Fruit fly (Drosophila melanogaster) whole organism, embryonic: ENCODE results near the gene CG31823.

Experiments
- Asciz ChIP-seq: fragments of 200-800 bp; sonication (Bioruptor generic); optimal IDR thresholded peaks from 2 replicates; lab custom pipeline; 2017; ENCODE audit warnings: missing biosample characterization, mild to moderate bottlenecking, missing genetic modification characterization, missing genetic modification reagents
- Atf-2 ChIP-seq: fragments of 200-800 bp; sonication (Bioruptor generic); optimal IDR thresholded peaks from 2 replicates; lab custom pipeline; 2016; ENCODE audit warnings: missing biosample characterization, missing genetic modification characterization
- Awh ChIP-seq: fragments of 200-800 bp; sonication (Bioruptor generic); IDR thresholded peaks from 2 replicates; pipeline ENCODE4, ENCODE4 v1.3.6; 2022; ENCODE audit warnings: missing biosample characterization, missing genetic modification characterization
- Bdp1 ChIP-seq: fragments of 200-800 bp; sonication (Bioruptor generic); optimal IDR thresholded peaks from 3 replicates; lab custom pipeline; 2016; ENCODE audit warnings: missing biosample characterization, missing genetic modification characterization
- CG11085 ChIP-seq: fragments of 200-800 bp; sonication (Bioruptor generic); IDR thresholded peaks from 2 replicates; pipeline ENCODE4 v1.3.6; 2022; ENCODE audit warnings: missing biosample characterization, missing genetic modification characterization
- CG11247 ChIP-seq: fragments of 200-800 bp; sonication (Bioruptor generic); IDR thresholded peaks from 2 replicates; pipeline ENCODE4 v1.3.6; 2022; ENCODE audit warnings: missing biosample characterization, missing genetic modification characterization
- CG12219 ChIP-seq: fragments of 200-800 bp; sonication (Bioruptor generic); optimal IDR thresholded peaks from 3 replicates; lab custom pipeline; 2018; ENCODE audit warnings: missing biosample characterization, mild to moderate bottlenecking, missing genetic modification characterization
- CG1233 ChIP-seq: fragments of 200-800 bp; sonication (Bioruptor generic); optimal IDR thresholded peaks from 4 replicates; lab custom pipeline; 2018; ENCODE audit warnings: missing biosample characterization, mild to moderate bottlenecking, missing genetic modification characterization
- CG12744 ChIP-seq: fragments of 200-800 bp; sonication (Bioruptor generic); optimal IDR thresholded peaks from 2 replicates; lab custom pipeline; 2016; ENCODE audit warnings: missing biosample characterization, missing genetic modification characterization
- CG13624 ChIP-seq: fragments of 200-800 bp; sonication (Bioruptor generic); optimal IDR thresholded peaks from 2 replicates; lab custom pipeline; 2016; ENCODE audit warnings: missing biosample characterization, missing genetic modification characterization
- CG15011 ChIP-seq: fragments of 200-800 bp; sonication (Bioruptor generic); optimal IDR thresholded peaks from 3 replicates; lab custom pipeline; 2018; ENCODE audit warnings: missing biosample characterization, mild to moderate bottlenecking, missing genetic modification characterization
- CG16779 ChIP-seq: fragments of 200-800 bp; sonication (Bioruptor generic); IDR thresholded peaks from 2 replicates; pipeline ENCODE4 v1.3.6; 2022; ENCODE audit warnings: missing biosample characterization, missing genetic modification characterization
- CG2199 ChIP-seq: fragments of 200-800 bp; sonication (Bioruptor generic); IDR thresholded peaks from 3 replicates; pipeline ENCODE4 v1.3.6; 2022; ENCODE audit warnings: missing biosample characterization, missing genetic modification characterization
- CG2875 ChIP-seq: fragments of 200-800 bp; sonication (Bioruptor generic); optimal IDR thresholded peaks from 2 replicates; lab custom pipeline; 2017; ENCODE audit warnings: missing biosample characterization, mild to moderate bottlenecking, missing genetic modification characterization, missing genetic modification reagents
- CG30403 ChIP-seq: fragments of 200-800 bp; sonication (Bioruptor generic); optimal IDR thresholded peaks from 3 replicates; lab custom pipeline; 2016; ENCODE audit warnings: missing biosample characterization, missing genetic modification characterization
- CG34224 ChIP-seq: fragments of 200-800 bp; sonication (Bioruptor generic); IDR thresholded peaks from 3 replicates; pipeline ENCODE4 v1.3.6; 2022; ENCODE audit warnings: missing biosample characterization, missing genetic modification characterization; ENCODE audit not compliant: partially characterized antibody
- CG4707 ChIP-seq: fragments of 200-800 bp; sonication (Bioruptor generic); optimal IDR thresholded peaks from 2 replicates; lab custom pipeline; 2018; ENCODE audit warnings: missing biosample characterization, mild to moderate bottlenecking, missing genetic modification characterization, moderate library complexity
- CG7556 ChIP-seq: fragments of 200-800 bp; sonication (Bioruptor generic); optimal IDR thresholded peaks from 2 replicates; lab custom pipeline; 2017; ENCODE audit warnings: missing biosample characterization, mild to moderate bottlenecking, missing genetic modification characterization
- CG7928 ChIP-seq: fragments of 200-800 bp; sonication (Bioruptor generic); optimal IDR thresholded peaks from 2 replicates; lab custom pipeline; 2017; ENCODE audit warnings: missing biosample characterization, mild to moderate bottlenecking, missing genetic modification characterization
- CG9797 ChIP-seq: fragments of 200-800 bp; sonication (Bioruptor generic); optimal IDR thresholded peaks from 3 replicates; lab custom pipeline; 2018; ENCODE audit warnings: missing biosample characterization, mild to moderate bottlenecking, missing genetic modification characterization
- CoRest ChIP-seq: fragments of 200-800 bp; sonication (Bioruptor generic); optimal IDR thresholded peaks from 3 replicates; lab custom pipeline; 2018; ENCODE audit warnings: missing biosample characterization, mild to moderate bottlenecking, missing genetic modification characterization, moderate library complexity
- Dfd ChIP-seq, 2 experiments: fragments of >200 bp; optimal IDR thresholded peaks; 2 replicates each; lab custom pipeline; 2017; ENCODE audit warnings: missing biosample characterization in 2 of 2, missing genetic modification characterization in 2 of 2
- HmgD ChIP-seq: fragments of 200-800 bp; sonication (Bioruptor generic); optimal IDR thresholded peaks from 3 replicates; lab custom pipeline; 2016; ENCODE audit warnings: missing biosample characterization, missing genetic modification characterization
- Max ChIP-seq: fragments of 200-800 bp; sonication (Bioruptor generic); optimal IDR thresholded peaks from 2 replicates; lab custom pipeline; 2016; ENCODE audit warnings: missing biosample characterization, mild to moderate bottlenecking, missing genetic modification characterization
- Nf-YA ChIP-seq: fragments of 200-800 bp; sonication (Bioruptor generic); IDR thresholded peaks from 2 replicates; pipeline ENCODE4 v1.3.6; 2022; ENCODE audit warnings: missing biosample characterization, missing genetic modification characterization
- Sin3A ChIP-seq: fragments of >200 bp; optimal IDR thresholded peaks from 2 replicates; lab custom pipeline; 2018
- ab ChIP-seq: fragments of 200-800 bp; sonication (Bioruptor generic); optimal IDR thresholded peaks from 2 replicates; lab custom pipeline; 2016; ENCODE audit warnings: missing biosample characterization, missing genetic modification characterization
- abd-A ChIP-seq: fragments of 200-800 bp; sonication (Bioruptor generic); optimal IDR thresholded peaks from 3 replicates; lab custom pipeline; 2019; ENCODE audit warnings: missing biosample characterization, mild to moderate bottlenecking, missing genetic modification characterization, moderate library complexity
- ara ChIP-seq: fragments of 200-800 bp; sonication (Bioruptor generic); IDR thresholded peaks from 2 replicates; pipeline ENCODE4 v1.3.6; 2022; ENCODE audit warnings: missing biosample characterization, missing genetic modification characterization
- corto ChIP-seq: fragments of 200-800 bp; sonication (Bioruptor generic); optimal IDR thresholded peaks from 2 replicates; lab custom pipeline; 2016; ENCODE audit warnings: missing biosample characterization, mild to moderate bottlenecking, missing genetic modification characterization, moderate library complexity
- crc ChIP-seq: fragments of 200-800 bp; sonication (Bioruptor generic); optimal IDR thresholded peaks from 2 replicates; lab custom pipeline; 2016; ENCODE audit warnings: missing biosample characterization, missing genetic modification characterization
- crp ChIP-seq, 2 experiments: fragments of 200-800 bp; sonication (Bioruptor generic); optimal IDR thresholded peaks; 2 replicates in 1 of 2; 3 replicates in 1 of 2; lab custom pipeline; 2017; ENCODE audit warnings: missing biosample characterization in 2 of 2, missing genetic modification characterization in 2 of 2, mild to moderate bottlenecking in 1 of 2, moderate library complexity in 1 of 2
- dimm ChIP-seq: fragments of 200-800 bp; sonication (Bioruptor generic); IDR thresholded peaks from 2 replicates; pipeline ENCODE4 v1.3.6; 2022; ENCODE audit warnings: missing biosample characterization, missing genetic modification characterization
- ems ChIP-seq: fragments of 200-800 bp; sonication (Bioruptor generic); optimal IDR thresholded peaks from 3 replicates; lab custom pipeline; 2016; ENCODE audit warnings: missing biosample characterization, missing genetic modification characterization
- ftz-f1 ChIP-seq: fragments of 200-800 bp; sonication (Bioruptor generic); optimal IDR thresholded peaks from 2 replicates; lab custom pipeline; 2016; ENCODE audit warnings: missing biosample characterization, missing genetic modification characterization
- gem ChIP-seq: fragments of 200-800 bp; sonication (Bioruptor generic); optimal IDR thresholded peaks from 2 replicates; lab custom pipeline; 2019; ENCODE audit warnings: missing biosample characterization, mild to moderate bottlenecking, missing genetic modification characterization, moderate library complexity
- grau ChIP-seq: fragments of 200-800 bp; optimal IDR thresholded peaks from 3 replicates; lab custom pipeline; 2019; ENCODE audit warnings: missing biosample characterization, mild to moderate bottlenecking, missing genetic modification characterization, moderate library complexity
- ken ChIP-seq: fragments of 200-800 bp; sonication (Bioruptor generic); IDR thresholded peaks from 3 replicates; pipeline ENCODE4 v1.3.6; 2022; ENCODE audit warnings: missing biosample characterization, missing genetic modification characterization
- mld ChIP-seq: fragments of 200-800 bp; sonication (Bioruptor generic); IDR thresholded peaks from 3 replicates; pipeline ENCODE4 v1.3.6; 2022; ENCODE audit warnings: missing biosample characterization, missing genetic modification characterization; ENCODE audit not compliant: partially characterized antibody
- nerfin-2 ChIP-seq: fragments of 200-800 bp; sonication (Bioruptor generic); IDR thresholded peaks from 2 replicates; pipeline ENCODE4 v1.3.6; 2022; ENCODE audit warnings: missing biosample characterization, missing genetic modification characterization; ENCODE audit not compliant: partially characterized antibody
- pb ChIP-seq: fragments of 200-800 bp; sonication (Bioruptor generic); optimal IDR thresholded peaks from 3 replicates; lab custom pipeline; 2016; ENCODE audit warnings: missing biosample characterization, missing genetic modification characterization
- pnt ChIP-seq: fragments of 200-800 bp; sonication (Bioruptor generic); optimal IDR thresholded peaks from 3 replicates; lab custom pipeline; 2016; ENCODE audit warnings: missing biosample characterization, missing genetic modification characterization
- pum ChIP-seq: fragments of 200-800 bp; sonication (Bioruptor generic); optimal IDR thresholded peaks from 2 replicates; lab custom pipeline; 2016; ENCODE audit warnings: missing biosample characterization, missing genetic modification characterization
- rib ChIP-seq: fragments of 200-800 bp; sonication (Bioruptor generic); IDR thresholded peaks from 2 replicates; pipeline ENCODE4 v1.3.6; 2022; ENCODE audit warnings: missing biosample characterization, missing genetic modification characterization
- ro ChIP-seq: fragments of 200-800 bp; sonication (Bioruptor generic); IDR thresholded peaks from 2 replicates; pipeline ENCODE4 v1.3.6; 2022; ENCODE audit warnings: missing biosample characterization, missing genetic modification characterization
- sim ChIP-seq: fragments of 200-800 bp; sonication (Bioruptor generic); IDR thresholded peaks from 2 replicates; pipeline ENCODE4 v1.3.6; 2022; ENCODE audit warnings: missing biosample characterization, missing genetic modification characterization
- sima ChIP-seq: fragments of 200-800 bp; sonication (Bioruptor generic); optimal IDR thresholded peaks from 2 replicates; lab custom pipeline; 2016; ENCODE audit warnings: missing biosample characterization, missing genetic modification characterization
- tgo ChIP-seq: fragments of 200-800 bp; sonication (Bioruptor generic); IDR thresholded peaks from 3 replicates; pipeline ENCODE4 v1.3.6; 2022; ENCODE audit warnings: missing biosample characterization, missing genetic modification characterization
- tna ChIP-seq: fragments of 200-800 bp; sonication (Bioruptor generic); IDR thresholded peaks from 2 replicates; pipeline ENCODE4 v1.3.6; 2022; ENCODE audit warnings: missing biosample characterization, missing genetic modification characterization; ENCODE audit not compliant: partially characterized antibody
- trh ChIP-seq: fragments of 200-800 bp; sonication (Bioruptor generic); optimal IDR thresholded peaks from 2 replicates; lab custom pipeline; 2016; ENCODE audit warnings: missing biosample characterization, missing genetic modification characterization

Gene CG31823

dm6 chr2L:15910937-15911590 lies 10.7 kb upstream of the CG31823 start (continued):
- peak; percentile 96 for TF ChIP-seq CG7556
- TF ChIP-seq nerfin-2, result no peak; the same call in 1 of the 2 replicates
- TF ChIP-seq CG15011 (GFP tag; lab: Kevin White, UChicago), result peak; percentile 89
- TF ChIP-seq Awh (GFP tag; lab: Robert Waterston, UW), result peak; percentile 93
- peak; percentile 98 for TF ChIP-seq CG4707
- TF ChIP-seq trh (GFP tag; lab: Kevin White, UChicago), result peak; percentile 84
- peak; percentile 39 for TF ChIP-seq CG7928 (GFP tag; lab: Kevin White, UChicago)
- TF ChIP-seq dimm (GFP tag; lab: Robert Waterston, UW), result peak; percentile 87
- no peak for TF ChIP-seq ftz-f1 (GFP tag; lab: Kevin White, UChicago)
- TF ChIP-seq CG12744 (GFP tag; lab: Kevin White, UChicago), result peak; percentile 95
- peak; percentile 93 for TF ChIP-seq ems (GFP tag; lab: Kevin White, UChicago)
- peak; percentile 75 for TF ChIP-seq rib (GFP tag; lab: Robert Waterston, UW)
- peak; percentile 88 for TF ChIP-seq ro (GFP tag; lab: Robert Waterston, UW)
- TF ChIP-seq pum (GFP tag; lab: Kevin White, UChicago), result peak; percentile 95
- peak; percentile 88 for TF ChIP-seq corto
- TF ChIP-seq pnt (GFP tag; lab: Kevin White, UChicago), result peak; percentile 93
- TF ChIP-seq ken (GFP tag; lab: Robert Waterston, UW), result peak; percentile 93
- TF ChIP-seq pb (GFP tag; lab: Kevin White, UChicago), result peak; percentile 93
- no peak for TF ChIP-seq CG34224 (GFP tag; lab: Robert Waterston, UW)
- TF ChIP-seq CG13624 (GFP tag; lab: Kevin White, UChicago), result peak; percentile 94
- peak; percentile 35 for TF ChIP-seq CG9797 (GFP tag; lab: Kevin White, UChicago)
- peak; percentile 98 for TF ChIP-seq CG2875 (GFP tag; lab: Kevin White, UChicago)
- no peak; the same call in 1 of the 2 replicates for TF ChIP-seq tna
- peak; percentile 84 for TF ChIP-seq CG11085
- peak; percentile 94 for TF ChIP-seq Max
- TF ChIP-seq tgo, result peak; percentile 96
- TF ChIP-seq Dfd (GFP tag; optimal IDR thresholded peaks at IDR 0.05; lab: Kevin White, UChicago), result no peak
- TF ChIP-seq Bdp1, result peak; percentile 89
- TF ChIP-seq CG12219 (GFP tag; lab: Kevin White, UChicago), result peak; percentile 97
- TF ChIP-seq abd-A, result no peak
- peak; percentile 98 for TF ChIP-seq CoRest (tag; lab: Kevin White, UChicago)
- no peak for TF ChIP-seq Sin3A (lab: Kevin White, UChicago)
- peak; percentile 91 for TF ChIP-seq sim (GFP tag; lab: Robert Waterston, UW)
- TF ChIP-seq Nf-YA (GFP tag; lab: Robert Waterston, UW), result peak; percentile 85
- TF ChIP-seq ab, result peak; percentile 83
- peak; percentile 94 for TF ChIP-seq CG1233 (GFP tag; lab: Kevin White, UChicago)
- peak; percentile 98 for TF ChIP-seq CG30403 (GFP tag; lab: Kevin White, UChicago)
- TF ChIP-seq crp (GFP tag; optimal IDR thresholded peaks at IDR 0.05; lab: Kevin White, UChicago), result peak; percentile 2 to 64
- TF ChIP-seq Asciz, result peak; percentile 96
- TF ChIP-seq crc (GFP tag; lab: Kevin White, UChicago), result peak; percentile 93
- no peak for TF ChIP-seq mld
- peak; percentile 77 for TF ChIP-seq sima (GFP tag; lab: Kevin White, UChicago)
- peak; percentile 92 for TF ChIP-seq Atf-2 (GFP tag; lab: Kevin White, UChicago)
- TF ChIP-seq CG11247 (GFP tag; lab: Robert Waterston, UW), result peak; percentile 84
- peak; percentile 95 for TF ChIP-seq ara (GFP tag; lab: Robert Waterston, UW)
- TF ChIP-seq HmgD (GFP tag; lab: Kevin White, UChicago), result peak; percentile 76
- peak; percentile 70; the same call in 1 of the 2 replicates for TF ChIP-seq CG16779 (GFP tag; lab: Robert Waterston, UW)
- peak; percentile 82 for TF ChIP-seq CG2199
- TF ChIP-seq grau (tag; lab: Kevin White, UChicago), result peak; percentile 96
- peak; percentile 98 for TF ChIP-seq gem (tag; lab: Kevin White, UChicago)
